Fruit fly (Drosophila melanogaster) whole organism, pupa: Measurements from ENCODE around the gene CG5149.
A peak's percentile ranks its signal among the peaks of the same experiment; 100 is the strongest.

Experiments used
- Pif1B ChIP-seq: fragments of 200-800 bp; sonication (Bioruptor generic); optimal IDR thresholded peaks from 3 replicates; lab custom pipeline; 2016; ENCODE audit warnings: missing biosample characterization, missing genetic modification characterization
- gl ChIP-seq: fragments of 200-800 bp; sonication (Bioruptor generic); optimal IDR thresholded peaks from 2 replicates; lab custom pipeline; 2018; ENCODE audit warnings: missing biosample characterization, mild to moderate bottlenecking, missing genetic modification characterization

dm6 chr2L:7358008-7358582 lies 30.0 kb downstream of the CG5149 start:
- peak; percentile 96 for TF ChIP-seq gl
- TF ChIP-seq Pif1B (GFP tag; lab: Kevin White, UChicago): peak; percentile 96
